Fruit fly (Drosophila melanogaster) S2 (cell line): ENCODE results near the gene CG17930.
A peak's percentile ranks its signal among the peaks of the same experiment; 100 is the strongest.

Experiments
- CG8478 ChIP-seq: fragments of >200 bp; optimal IDR thresholded peaks from 2 replicates; lab custom pipeline; 2018
- CTCF ChIP-seq, 2 experiments: fragments of >200 bp; optimal IDR thresholded peaks; 2 replicates each; lab custom pipeline; 2018

DNA sequence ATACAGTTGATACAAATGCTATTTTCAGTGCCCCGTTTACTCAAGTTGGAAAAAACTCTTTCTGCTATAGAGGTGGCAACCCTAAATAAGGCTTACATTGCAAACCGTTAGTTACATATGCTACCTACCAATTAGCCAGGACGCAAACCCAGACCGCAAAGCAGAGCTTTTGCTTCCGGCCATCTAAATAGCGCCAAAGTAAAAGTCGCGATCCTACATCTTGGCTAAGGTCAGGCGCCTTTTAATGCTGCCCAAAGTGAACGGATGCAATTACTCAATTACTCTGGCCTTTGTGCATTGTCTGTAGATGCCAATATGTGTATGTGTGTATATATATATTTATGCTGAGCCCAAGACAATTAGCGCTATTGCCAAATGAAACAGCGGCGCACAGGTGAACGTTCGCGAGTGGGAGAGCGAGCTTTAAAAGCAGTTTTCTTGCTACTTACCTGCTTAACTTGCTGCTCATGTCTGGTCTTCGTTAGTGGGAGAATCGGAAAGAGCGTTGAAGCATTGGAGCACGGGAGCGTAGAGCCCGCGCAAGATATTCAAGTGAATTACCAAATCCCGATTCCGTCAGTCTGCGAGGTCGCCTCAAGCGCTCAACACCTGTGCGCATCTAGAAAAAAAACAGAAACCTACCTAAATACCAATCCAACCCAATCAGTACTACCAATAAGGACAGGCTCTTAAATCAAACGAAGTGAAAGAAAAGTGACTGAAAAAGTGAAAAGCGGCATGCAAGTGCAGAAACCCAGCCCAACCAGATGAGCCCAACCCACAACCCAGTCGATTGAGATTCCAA is 22.3 kb upstream of the CG17930 start, which contains the start of gene Zip89B:
- TF ChIP-seq CTCF (optimal IDR thresholded peaks at IDR 0.05; lab: Kevin White, UChicago) (peak; percentile 46 to 61), CG8478 (no peak)
